Fruit fly (Drosophila melanogaster) whole organism, embryonic: ENCODE data around the gene Sas-6.

ENCODE experiments used
- ATbp ChIP-seq: fragments of 200-800 bp; sonication (Bioruptor generic); optimal IDR thresholded peaks from 2 replicates; lab custom pipeline; 2017; ENCODE audit warnings: missing biosample characterization, mild to moderate bottlenecking, missing genetic modification characterization, missing genetic modification reagents
- Atf6 ChIP-seq: fragments of 200-800 bp; sonication (Bioruptor generic); IDR thresholded peaks from 2 replicates; pipeline ENCODE4 v1.3.6; 2022; ENCODE audit warnings: missing biosample characterization, missing genetic modification characterization
- CG10979 ChIP-seq: fragments of 200-800 bp; sonication (Bioruptor generic); optimal IDR thresholded peaks from 2 replicates; lab custom pipeline; 2018; ENCODE audit warnings: missing biosample characterization, mild to moderate bottlenecking, missing genetic modification characterization, moderate library complexity
- CG11247 ChIP-seq: fragments of 200-800 bp; sonication (Bioruptor generic); IDR thresholded peaks from 2 replicates; pipeline ENCODE4 v1.3.6; 2022; ENCODE audit warnings: missing biosample characterization, missing genetic modification characterization
- CG11398 ChIP-seq: fragments of 200-800 bp; sonication (Bioruptor generic); optimal IDR thresholded peaks from 2 replicates; lab custom pipeline; 2016; ENCODE audit warnings: missing biosample characterization, missing genetic modification characterization
- CG11504 ChIP-seq: fragments of 200-800 bp; sonication (Bioruptor generic); optimal IDR thresholded peaks from 3 replicates; lab custom pipeline; 2019; ENCODE audit warnings: missing biosample characterization, mild to moderate bottlenecking, missing genetic modification characterization, moderate library complexity
- CG12236 ChIP-seq: fragments of 200-800 bp; sonication (Bioruptor generic); optimal IDR thresholded peaks from 2 replicates; lab custom pipeline; 2016; ENCODE audit warnings: missing biosample characterization, missing genetic modification characterization
- CG14710 ChIP-seq: fragments of 200-800 bp; sonication (Bioruptor generic); optimal IDR thresholded peaks from 3 replicates; lab custom pipeline; 2019; ENCODE audit warnings: missing biosample characterization, mild to moderate bottlenecking, missing genetic modification characterization, moderate library complexity
- CG14965 ChIP-seq: fragments of 200-800 bp; sonication (Bioruptor generic); optimal IDR thresholded peaks from 2 replicates; lab custom pipeline; 2016; ENCODE audit warnings: missing biosample characterization, missing genetic modification characterization, borderline replicate concordance
- CG17359 ChIP-seq: fragments of 200-800 bp; sonication (Bioruptor generic); optimal IDR thresholded peaks from 3 replicates; lab custom pipeline; 2018; ENCODE audit warnings: missing biosample characterization, mild to moderate bottlenecking, missing genetic modification characterization, moderate library complexity
- CG17612 ChIP-seq: fragments of 200-800 bp; sonication (Bioruptor generic); IDR thresholded peaks from 2 replicates; pipeline ENCODE4 v1.3.6; 2022; ENCODE audit warnings: missing biosample characterization, missing genetic modification characterization
- CG1832 ChIP-seq: fragments of 200-800 bp; sonication (Bioruptor generic); optimal IDR thresholded peaks from 2 replicates; lab custom pipeline; 2017; ENCODE audit warnings: missing biosample characterization, mild to moderate bottlenecking, missing genetic modification characterization, inconsistent platforms
- CG32532 ChIP-seq: fragments of 200-800 bp; sonication (Bioruptor generic); IDR thresholded peaks from 2 replicates; pipeline ENCODE4 v1.3.6; 2022; ENCODE audit warnings: missing biosample characterization, missing genetic modification characterization
- CG33557 ChIP-seq: fragments of 200-800 bp; sonication (Bioruptor generic); optimal IDR thresholded peaks from 2 replicates; lab custom pipeline; 2019; ENCODE audit warnings: missing biosample characterization, mild to moderate bottlenecking, missing genetic modification characterization, moderate library complexity
- CG4424 ChIP-seq: fragments of 200-800 bp; sonication (Bioruptor generic); optimal IDR thresholded peaks from 3 replicates; lab custom pipeline; 2016; ENCODE audit warnings: missing biosample characterization, missing genetic modification characterization
- CG7357 ChIP-seq: fragments of 200-800 bp; sonication (Bioruptor generic); IDR thresholded peaks from 3 replicates; pipeline ENCODE4 v1.3.6; 2022; ENCODE audit warnings: missing biosample characterization, missing genetic modification characterization
- CG7839 ChIP-seq: fragments of 200-800 bp; sonication (Bioruptor generic); optimal IDR thresholded peaks from 3 replicates; lab custom pipeline; 2018; ENCODE audit warnings: missing biosample characterization, mild to moderate bottlenecking, missing genetic modification characterization, moderate library complexity
- CG7963 ChIP-seq: fragments of 200-800 bp; sonication (Bioruptor generic); IDR thresholded peaks from 3 replicates; pipeline ENCODE4 v1.3.6; 2022; ENCODE audit warnings: missing biosample characterization, missing genetic modification characterization; ENCODE audit not compliant: partially characterized antibody
- CG8290 ChIP-seq, 3 experiments: fragments of 200-800 bp; sonication (Bioruptor generic); optimal IDR thresholded peaks; 2 replicates each; lab custom pipeline; 2016 to 2019; ENCODE audit warnings: missing biosample characterization in 3 of 3, missing genetic modification characterization in 3 of 3, mild to moderate bottlenecking in 2 of 3, moderate library complexity in 1 of 3
- CG9797 ChIP-seq: fragments of 200-800 bp; sonication (Bioruptor generic); optimal IDR thresholded peaks from 3 replicates; lab custom pipeline; 2018; ENCODE audit warnings: missing biosample characterization, mild to moderate bottlenecking, missing genetic modification characterization
- Chrac-16 ChIP-seq: fragments of 200-800 bp; sonication (Bioruptor generic); optimal IDR thresholded peaks from 3 replicates; lab custom pipeline; 2016; ENCODE audit warnings: missing biosample characterization, missing genetic modification characterization
- Dfd ChIP-seq, 2 experiments: fragments of >200 bp; optimal IDR thresholded peaks; 2 replicates each; lab custom pipeline; 2017; ENCODE audit warnings: missing biosample characterization in 2 of 2, missing genetic modification characterization in 2 of 2
- Drgx ChIP-seq: fragments of 200-800 bp; sonication (Bioruptor generic); IDR thresholded peaks from 2 replicates; pipeline ENCODE4 v1.3.6; 2022; ENCODE audit warnings: missing biosample characterization, missing genetic modification characterization
- Fer3 ChIP-seq: fragments of 200-800 bp; sonication (Bioruptor generic); optimal IDR thresholded peaks from 2 replicates; lab custom pipeline; 2018; ENCODE audit warnings: missing biosample characterization, mild to moderate bottlenecking, missing genetic modification characterization, moderate library complexity
- H15 ChIP-seq: fragments of 200-800 bp; sonication (Bioruptor generic); IDR thresholded peaks from 3 replicates; pipeline ENCODE4 v1.3.6; 2022; ENCODE audit warnings: missing biosample characterization, missing genetic modification characterization
- Hmx ChIP-seq: fragments of 200-800 bp; sonication (Bioruptor generic); optimal IDR thresholded peaks from 2 replicates; lab custom pipeline; 2016; ENCODE audit warnings: missing biosample characterization, missing genetic modification characterization
- Hr39 ChIP-seq: fragments of >200 bp; optimal IDR thresholded peaks from 2 replicates; lab custom pipeline; 2017
- Lhr ChIP-seq: fragments of 200-800 bp; sonication (Bioruptor generic); optimal IDR thresholded peaks from 3 replicates; lab custom pipeline; 2017; ENCODE audit warnings: mild to moderate bottlenecking, missing biosample characterization, missing genetic modification reagents, missing genetic modification characterization
- NC2β ChIP-seq: fragments of 200-800 bp; sonication (Bioruptor generic); optimal IDR thresholded peaks from 2 replicates; lab custom pipeline; 2016; ENCODE audit warnings: missing biosample characterization, missing genetic modification characterization
- Oaz ChIP-seq: fragments of 200-800 bp; sonication (Bioruptor generic); IDR thresholded peaks from 2 replicates; pipeline ENCODE4 v1.3.6; 2022; ENCODE audit warnings: missing biosample characterization, missing genetic modification characterization
- Ptx1 ChIP-seq: fragments of 200-800 bp; sonication (Bioruptor generic); IDR thresholded peaks from 2 replicates; pipeline ENCODE4 v1.3.6; 2022; ENCODE audit warnings: missing biosample characterization, missing genetic modification characterization
- Trl ChIP-seq, 3 experiments: fragments of >200 bp in 2 of 3; fragments of 200-800 bp in 1 of 3; sonication (Bioruptor generic) in 1 of 3; optimal IDR thresholded peaks; 2 replicates in 1 of 3; 3 replicates in 2 of 3; lab custom pipeline; 2016 to 2017; ENCODE audit warnings: missing biosample characterization in 1 of 3, missing genetic modification characterization in 1 of 3
- ap ChIP-seq: fragments of 200-800 bp; sonication (Bioruptor generic); IDR thresholded peaks from 2 replicates; pipeline ENCODE4 v1.3.6; 2022; ENCODE audit warnings: missing biosample characterization, missing genetic modification characterization
- ara ChIP-seq: fragments of 200-800 bp; sonication (Bioruptor generic); IDR thresholded peaks from 2 replicates; pipeline ENCODE4 v1.3.6; 2022; ENCODE audit warnings: missing biosample characterization, missing genetic modification characterization
- chm ChIP-seq: fragments of 200-800 bp; sonication (Bioruptor generic); IDR thresholded peaks from 2 replicates; pipeline ENCODE4 v1.3.6; 2022; ENCODE audit warnings: missing biosample characterization, missing genetic modification characterization
- dmrt99B ChIP-seq: fragments of 200-800 bp; sonication (Bioruptor generic); optimal IDR thresholded peaks from 2 replicates; lab custom pipeline; 2018; ENCODE audit warnings: missing biosample characterization, mild to moderate bottlenecking, missing genetic modification characterization, moderate library complexity
- eve ChIP-seq, 2 experiments: fragments of >200 bp; optimal IDR thresholded peaks; 2 replicates each; lab custom pipeline; 2017; ENCODE audit warnings: missing biosample characterization in 2 of 2, missing genetic modification characterization in 2 of 2
- grau ChIP-seq: fragments of 200-800 bp; optimal IDR thresholded peaks from 3 replicates; lab custom pipeline; 2019; ENCODE audit warnings: missing biosample characterization, mild to moderate bottlenecking, missing genetic modification characterization, moderate library complexity
- ham ChIP-seq: fragments of 200-800 bp; sonication (Bioruptor generic); IDR thresholded peaks from 2 replicates; pipeline ENCODE4 v1.3.6; 2022; ENCODE audit warnings: missing biosample characterization, missing genetic modification characterization
- hbn ChIP-seq: fragments of 200-800 bp; sonication (Bioruptor generic); IDR thresholded peaks from 2 replicates; pipeline ENCODE4 v1.3.6; 2022; ENCODE audit warnings: missing biosample characterization, missing genetic modification characterization; ENCODE audit not compliant: partially characterized antibody
- jigr1 ChIP-seq: fragments of 200-800 bp; sonication (Bioruptor generic); IDR thresholded peaks from 3 replicates; pipeline ENCODE4 v1.3.6; 2022; ENCODE audit warnings: missing biosample characterization, missing genetic modification characterization
- kah ChIP-seq: fragments of 200-800 bp; sonication (Bioruptor generic); optimal IDR thresholded peaks from 2 replicates; lab custom pipeline; 2018; ENCODE audit warnings: missing biosample characterization, mild to moderate bottlenecking, missing genetic modification characterization
- oc ChIP-seq: fragments of 200-800 bp; sonication (Bioruptor generic); optimal IDR thresholded peaks from 2 replicates; lab custom pipeline; 2018; ENCODE audit warnings: missing biosample characterization, mild to moderate bottlenecking, missing genetic modification characterization, moderate library complexity
- peb ChIP-seq: fragments of 200-800 bp; sonication (Bioruptor generic); IDR thresholded peaks from 2 replicates; pipeline ENCODE4 v1.3.6; 2022; ENCODE audit warnings: missing biosample characterization, missing genetic modification characterization
- pros ChIP-seq: fragments of 200-800 bp; sonication (Bioruptor generic); optimal IDR thresholded peaks from 3 replicates; lab custom pipeline; 2019; ENCODE audit warnings: missing biosample characterization, mild to moderate bottlenecking, missing genetic modification characterization, moderate library complexity
- trem ChIP-seq: fragments of 200-800 bp; optimal IDR thresholded peaks from 3 replicates; lab custom pipeline; 2019; ENCODE audit warnings: missing biosample characterization, mild to moderate bottlenecking, missing genetic modification characterization, moderate library complexity
- tx ChIP-seq: fragments of 200-800 bp; sonication (Bioruptor generic); optimal IDR thresholded peaks from 2 replicates; lab custom pipeline; 2016; ENCODE audit warnings: missing biosample characterization, missing genetic modification characterization
- unc-4 ChIP-seq: fragments of 200-800 bp; sonication (Bioruptor generic); IDR thresholded peaks from 2 replicates; pipeline ENCODE4 v1.3.6; 2022; ENCODE audit warnings: missing biosample characterization, missing genetic modification characterization; ENCODE audit not compliant: partially characterized antibody
- unpg ChIP-seq: fragments of 200-800 bp; sonication (Bioruptor generic); optimal IDR thresholded peaks from 3 replicates; lab custom pipeline; 2018; ENCODE audit warnings: missing biosample characterization, mild to moderate bottlenecking, missing genetic modification characterization, moderate library complexity
- zen2 ChIP-seq: fragments of 200-800 bp; sonication (Bioruptor generic); IDR thresholded peaks from 3 replicates; pipeline ENCODE4 v1.3.6; 2022; ENCODE audit warnings: missing biosample characterization, missing genetic modification characterization; ENCODE audit not compliant: partially characterized antibody

The Sas-6 gene

dm6 chr3R:30021009-30021408, 25.9 kb downstream of the Sas-6 start (continued):
- TF ChIP-seq eve (GFP tag; optimal IDR thresholded peaks at IDR 0.05; lab: Kevin White, UChicago) (no peak), Oaz (GFP tag; lab: Robert Waterston, UW) (no peak), CG12236 (GFP tag; lab: Kevin White, UChicago) (no peak), ham (GFP tag; lab: Robert Waterston, UW) (no peak), CG11398 (no peak), CG11247 (GFP tag; lab: Robert Waterston, UW) (no peak), kah (no peak), CG9797 (GFP tag; lab: Kevin White, UChicago) (no peak), Chrac-16 (GFP tag; lab: Kevin White, UChicago) (no peak), ara (GFP tag; lab: Robert Waterston, UW) (peak; percentile 39; the same call in 1 of the 2 replicates), Ptx1 (0 out of 2 replicates have a peak, but pooled peaks have one; percentile 31), Hmx (no peak), NC2β (no peak), CG10979 (peak; percentile 10), CG17359 (tag; lab: Kevin White, UChicago) (peak; percentile 22), unc-4 (GFP tag; lab: Robert Waterston, UW) (no peak), CG8290 (GFP tag; optimal IDR thresholded peaks at IDR 0.05; lab: Kevin White, UChicago) (no peak), CG8290 (tag; optimal IDR thresholded peaks at IDR 0.05; lab: Kevin White, UChicago) (no peak), Drgx (GFP tag; lab: Robert Waterston, UW) (peak; percentile 65), Atf6 (GFP tag; lab: Robert Waterston, UW) (peak; percentile 24; the same call in 1 of the 2 replicates), CG14965 (GFP tag; lab: Kevin White, UChicago) (no peak), zen2 (GFP tag; lab: Robert Waterston, UW) (no peak), ap (0 out of 2 replicates have a peak, but pooled peaks have one; percentile 8), CG11504 (tag; lab: Kevin White, UChicago) (peak; percentile 53), CG7963 (GFP tag; lab: Robert Waterston, UW) (no peak), CG7357 (no peak), H15 (GFP tag; lab: Robert Waterston, UW) (no peak), chm (GFP tag; lab: Robert Waterston, UW) (no peak), unpg (GFP tag; lab: Kevin White, UChicago) (peak; percentile 33), dmrt99B (tag; lab: Kevin White, UChicago) (peak; percentile 43), Hr39 (no peak), pros (GFP tag; lab: Kevin White, UChicago) (no peak), CG1832 (no peak), CG4424 (peak; percentile 29), CG33557 (GFP tag; lab: Kevin White, UChicago) (no peak), Dfd (GFP tag; optimal IDR thresholded peaks at IDR 0.05; lab: Kevin White, UChicago) (no peak), Trl (optimal IDR thresholded peaks at IDR 0.05; lab: Kevin White, UChicago) (no peak), Trl (GFP tag; optimal IDR thresholded peaks at IDR 0.05; lab: Kevin White, UChicago) (no peak), CG32532 (peak; percentile 27; the same call in 1 of the 2 replicates), CG17612 (GFP tag; lab: Robert Waterston, UW) (no peak), ATbp (GFP tag; lab: Kevin White, UChicago) (peak; percentile 45), trem (no peak), tx (GFP tag; lab: Kevin White, UChicago) (no peak), Lhr (GFP tag; lab: Kevin White, UChicago) (no peak), oc (tag; lab: Kevin White, UChicago) (no peak), peb (GFP tag; lab: Robert Waterston, UW) (no peak), jigr1 (GFP tag; lab: Robert Waterston, UW) (0 out of 3 replicates have a peak, but pooled peaks have one; percentile 21), grau (tag; lab: Kevin White, UChicago) (peak; percentile 23), CG7839 (tag; lab: Kevin White, UChicago) (peak; percentile 22), Fer3 (tag; lab: Kevin White, UChicago) (no peak), CG14710 (tag; lab: Kevin White, UChicago) (peak; percentile 2), hbn (GFP tag; lab: Robert Waterston, UW) (no peak)
